Worm (Caenorhabditis elegans) whole organism, midembryonic: Measurements from ENCODE around the gene btb-6.

Experiments
- T22C8.4 ChIP-seq: fragments of 200-800 bp; sonication (Bioruptor generic); IDR thresholded peaks from 2 replicates; pipeline ENCODE4 v1.3.6; 2022; ENCODE audit warnings: missing genetic modification characterization, missing compliant biosample characterization
- cog-1 ChIP-seq: sonication (generic microtip); optimal IDR thresholded peaks from 2 replicates; lab custom pipeline; 2016; ENCODE audit warnings: missing genetic modification characterization, missing compliant biosample characterization
- flt-1 ChIP-seq: fragments of 200-800 bp; sonication (Bioruptor generic); IDR thresholded peaks from 2 replicates; pipeline ENCODE4 v1.3.6; 2022; ENCODE audit warnings: missing genetic modification characterization, missing compliant biosample characterization
- klf-2 ChIP-seq: fragments of 200-800 bp; sonication (Bioruptor generic); conservative IDR thresholded peaks from 2 replicates; pipeline ENCODE4 v1.3.6; 2022; ENCODE audit warnings: missing genetic modification reagents, missing genetic modification characterization, missing compliant biosample characterization
- med-1 ChIP-seq: sonication (generic microtip); optimal IDR thresholded peaks from 2 replicates; lab custom pipeline; 2017; ENCODE audit warnings: missing genetic modification characterization, mild to moderate bottlenecking, missing compliant biosample characterization, antibody characterized with exemption, missing genetic modification reagents; ENCODE audit not compliant: insufficient read depth
- ref-1 ChIP-seq: fragments of 200-800 bp; sonication (Bioruptor generic); conservative IDR thresholded peaks from 2 replicates; pipeline ENCODE4 v1.3.6; 2022; ENCODE audit warnings: missing genetic modification reagents, missing genetic modification characterization, missing compliant biosample characterization
- tab-1 ChIP-seq: fragments of 200-800 bp; sonication (Bioruptor generic); IDR thresholded peaks from 2 replicates; pipeline ENCODE4 v1.3.6; 2022; ENCODE audit warnings: missing genetic modification characterization, missing compliant biosample characterization
- ztf-23 ChIP-seq: fragments of 200-800 bp; sonication (Bioruptor generic); IDR thresholded peaks from 2 replicates; pipeline ENCODE4 v1.3.6; 2022; ENCODE audit warnings: missing genetic modification reagents, missing genetic modification characterization, missing compliant biosample characterization
- ztf-29 ChIP-seq: fragments of 200-800 bp; sonication (Bioruptor generic); IDR thresholded peaks from 2 replicates; pipeline ENCODE4 v1.3.6; 2022; ENCODE audit warnings: missing genetic modification reagents, missing genetic modification characterization, missing compliant biosample characterization

The btb-6 gene

ce11 chrII:1736353-1736752, 21.2 kb downstream of the btb-6 start, which contains the start of gene ceh-83:
Gene ceh-83 (minus strand): TSS chrII:1736533.
- TF ChIP-seq klf-2 (GFP tag; lab: Robert Waterston, UW) = no peak
- TF ChIP-seq ztf-29 (GFP tag; lab: Robert Waterston, UW) = no peak
- TF ChIP-seq med-1 (GFP tag; lab: Kevin White, UChicago) = no peak
- TF ChIP-seq flt-1 (GFP tag; lab: Robert Waterston, UW) = no peak
- TF ChIP-seq T22C8.4 = no peak
- no peak for TF ChIP-seq tab-1 (GFP tag; lab: Robert Waterston, UW)
- no peak for TF ChIP-seq ztf-23 (GFP tag; lab: Robert Waterston, UW)
- no peak for TF ChIP-seq cog-1
- TF ChIP-seq ref-1 = no peak

ce11 chrII:1738844-1739243, 23.7 kb downstream of the btb-6 start, which contains the start of the genes irld-9 and irld-33:
Gene irld-9 (minus strand): TSS chrII:1738944.
Gene irld-33 (plus strand): TSS chrII:1739052.
- no peak for TF ChIP-seq ref-1
- TF ChIP-seq ztf-23 (GFP tag; lab: Robert Waterston, UW) = no peak
- TF ChIP-seq tab-1 (GFP tag; lab: Robert Waterston, UW) = no peak
- TF ChIP-seq med-1 (GFP tag; lab: Kevin White, UChicago) = no peak
- TF ChIP-seq cog-1 = no peak
- TF ChIP-seq klf-2 (GFP tag; lab: Robert Waterston, UW) = no peak
- no peak for TF ChIP-seq T22C8.4
- no peak for TF ChIP-seq ztf-29 (GFP tag; lab: Robert Waterston, UW)
- TF ChIP-seq flt-1 (GFP tag; lab: Robert Waterston, UW) = no peak

ce11 chrII:1741248-1741647, 26.1 kb downstream of the btb-6 start, which contains the start of gene K07G6.1:
Gene K07G6.1 (plus strand): TSS chrII:1741548.
- TF ChIP-seq flt-1 (GFP tag; lab: Robert Waterston, UW) (no peak), T22C8.4 (no peak), ztf-29 (GFP tag; lab: Robert Waterston, UW) (no peak), tab-1 (GFP tag; lab: Robert Waterston, UW) (no peak), med-1 (GFP tag; lab: Kevin White, UChicago) (no peak), ref-1 (no peak), ztf-23 (GFP tag; lab: Robert Waterston, UW) (no peak), cog-1 (no peak), klf-2 (GFP tag; lab: Robert Waterston, UW) (no peak)

ce11 chrII:1742535-1742934, 27.4 kb downstream of the btb-6 start, which contains the start of gene F36H5.12:
Gene F36H5.12 (plus strand): TSS chrII:1742835.
- TF ChIP-seq tab-1 (GFP tag; lab: Robert Waterston, UW) = no peak

- TF ChIP-seq ztf-29 (GFP tag; lab: Robert Waterston, UW) (no peak), T22C8.4 (no peak), ref-1 (no peak), cog-1 (no peak), flt-1 (GFP tag; lab: Robert Waterston, UW) (no peak), ztf-23 (GFP tag; lab: Robert Waterston, UW) (no peak), klf-2 (GFP tag; lab: Robert Waterston, UW) (no peak), tab-1 (GFP tag; lab: Robert Waterston, UW) (no peak), med-1 (GFP tag; lab: Kevin White, UChicago) (no peak)
These were observed 29.1 kb downstream of the btb-6 start, which contains the start of gene clec-19 for ce11 chrII:1744183-1744582. Gene clec-19 (plus strand): TSS chrII:1744483.

ce11 chrII:1750413-1750812, 35.3 kb downstream of the btb-6 start, which contains the start of the genes F36H5.13 and F36H5.8:
Gene F36H5.13 (minus strand): TSS chrII:1750513.
Gene F36H5.8 (minus strand): TSS chrII:1750686.
- no peak for TF ChIP-seq klf-2 (GFP tag; lab: Robert Waterston, UW)
- TF ChIP-seq T22C8.4 = no peak
- TF ChIP-seq cog-1 = no peak
- TF ChIP-seq tab-1 (GFP tag; lab: Robert Waterston, UW) = no peak
- no peak for TF ChIP-seq ztf-23 (GFP tag; lab: Robert Waterston, UW)
- no peak for TF ChIP-seq ztf-29 (GFP tag; lab: Robert Waterston, UW)
- no peak for TF ChIP-seq ref-1
- TF ChIP-seq med-1 (GFP tag; lab: Kevin White, UChicago) = no peak
- no peak for TF ChIP-seq flt-1 (GFP tag; lab: Robert Waterston, UW)

ce11 chrII:1752990-1753389, 37.9 kb downstream of the btb-6 start, which contains the start of gene F36H5.9:
Gene F36H5.9 (minus strand): TSS chrII:1753090.
- TF ChIP-seq ztf-29 (GFP tag; lab: Robert Waterston, UW) (no peak), ref-1 (no peak), med-1 (GFP tag; lab: Kevin White, UChicago) (no peak), flt-1 (GFP tag; lab: Robert Waterston, UW) (no peak), cog-1 (no peak), ztf-23 (GFP tag; lab: Robert Waterston, UW) (no peak), klf-2 (GFP tag; lab: Robert Waterston, UW) (no peak), T22C8.4 (no peak), tab-1 (GFP tag; lab: Robert Waterston, UW) (no peak)

ce11 chrII:1756072-1756471, 41.0 kb downstream of the btb-6 start, which contains the start of gene F36H5.17:
Gene F36H5.17 (minus strand): TSS chrII:1756172.
- no peak for TF ChIP-seq cog-1
- no peak for TF ChIP-seq ref-1
- no peak for TF ChIP-seq flt-1 (GFP tag; lab: Robert Waterston, UW)
- TF ChIP-seq T22C8.4 = no peak

- no peak for TF ChIP-seq klf-2 (GFP tag; lab: Robert Waterston, UW)
- TF ChIP-seq T22C8.4 = no peak
- no peak for TF ChIP-seq med-1 (GFP tag; lab: Kevin White, UChicago)
These were observed 41.5 kb downstream of the btb-6 start, which contains the start of gene fbxb-53 for ce11 chrII:1756582-1756981. Gene fbxb-53 (plus strand): TSS chrII:1756882.

- TF ChIP-seq tab-1 (GFP tag; lab: Robert Waterston, UW) (no peak), ztf-23 (GFP tag; lab: Robert Waterston, UW) (no peak), T22C8.4 (no peak), cog-1 (no peak), ref-1 (no peak), med-1 (GFP tag; lab: Kevin White, UChicago) (no peak), ztf-29 (GFP tag; lab: Robert Waterston, UW) (no peak)
These were observed 41.9 kb downstream of the btb-6 start, which contains the start of gene F36H5.10 for ce11 chrII:1757033-1757432. Gene F36H5.10 (plus strand): TSS chrII:1757333.
